Fruit fly (Drosophila melanogaster): ENCODE results near the gene Pcyt2.

Pcyt2 gene

dm6 chr3L:1558178-1558788 is 5.0 kb downstream of the Pcyt2 start, which contains the start of the genes Pex10 and CG12099 (continued):
- TF ChIP-seq CG3281 (GFP tag; optimal IDR thresholded peaks at IDR 0.05): peak; percentile 85
- peak; percentile 76 for TF ChIP-seq pzg (GFP tag; optimal IDR thresholded peaks at IDR 0.05)
- TF ChIP-seq CG15601 (tag; optimal IDR thresholded peaks at IDR 0.05): peak; percentile 84
- TF ChIP-seq tio (GFP tag; optimal IDR thresholded peaks at IDR 0.05): no peak
- no peak for TF ChIP-seq CG9876 (GFP tag; optimal IDR thresholded peaks at IDR 0.05)
- no peak for TF ChIP-seq CG7745 (tag; optimal IDR thresholded peaks at IDR 0.05)
- TF ChIP-seq Poxn (GFP tag; IDR thresholded peaks at IDR 0.05): peak; percentile 73
- peak; percentile 94 for TF ChIP-seq CG12659 (GFP tag; optimal IDR thresholded peaks at IDR 0.05)
- TF ChIP-seq Hey (tag; optimal IDR thresholded peaks at IDR 0.05): no peak
- peak; percentile 88 for TF ChIP-seq HLH3B (GFP tag; IDR thresholded peaks at IDR 0.05)
- no peak for TF ChIP-seq br (optimal IDR thresholded peaks at IDR 0.05)
- peak; percentile 72 for TF ChIP-seq Ravus (GFP tag; IDR thresholded peaks at IDR 0.05)
- peak; percentile 83 for TF ChIP-seq CG16779 (GFP tag; IDR thresholded peaks at IDR 0.05)
- peak; percentile 95 for TF ChIP-seq Ptx1 (GFP tag; IDR thresholded peaks at IDR 0.05)
- TF ChIP-seq Sry-δ (GFP tag; optimal IDR thresholded peaks at IDR 0.05): peak; percentile 87
- peak; percentile 55 for TF ChIP-seq jumu (GFP tag; optimal IDR thresholded peaks at IDR 0.05)
- TF ChIP-seq Awh (GFP tag; IDR thresholded peaks at IDR 0.05): peak; percentile 77
- TF ChIP-seq Antp (GFP tag; optimal IDR thresholded peaks at IDR 0.05): peak; percentile 62
- TF ChIP-seq CG1792 (GFP tag; optimal IDR thresholded peaks at IDR 0.05): peak; percentile 6
- peak; percentile 84 for TF ChIP-seq B-H1 (GFP tag; IDR thresholded peaks at IDR 0.05)
- peak; percentile 87 for TF ChIP-seq CG10209 (GFP tag; optimal IDR thresholded peaks at IDR 0.05)
- TF ChIP-seq dimm (GFP tag; IDR thresholded peaks at IDR 0.05): no peak
- peak; percentile 84 for TF ChIP-seq CG6175 (GFP tag; IDR thresholded peaks at IDR 0.05)
- TF ChIP-seq CG14965 (GFP tag; optimal IDR thresholded peaks at IDR 0.05; ENCODE audit: borderline replicate concordance): no peak
- no peak for TF ChIP-seq CG4360 (GFP tag; IDR thresholded peaks at IDR 0.05)
- peak; percentile 87 for TF ChIP-seq CG14014 (GFP tag; IDR thresholded peaks at IDR 0.05)
- TF ChIP-seq emc (GFP tag; optimal IDR thresholded peaks at IDR 0.05): peak; percentile 21
- peak; percentile 82 for TF ChIP-seq otp (GFP tag; IDR thresholded peaks at IDR 0.05)
- TF ChIP-seq cad (GFP tag; optimal IDR thresholded peaks at IDR 0.05): no peak
- TF ChIP-seq nerfin-2 (GFP tag; IDR thresholded peaks at IDR 0.05; ENCODE audit: partially characterized antibody): peak; percentile 80
- TF ChIP-seq CG4424 (GFP tag; optimal IDR thresholded peaks at IDR 0.05): peak; percentile 91
- peak; percentile 85 for TF ChIP-seq chm (GFP tag; IDR thresholded peaks at IDR 0.05)
- TF ChIP-seq NC2α (GFP tag; optimal IDR thresholded peaks at IDR 0.05): no peak
- TF ChIP-seq Fer1 (GFP tag; optimal IDR thresholded peaks at IDR 0.05): peak; percentile 80
- TF ChIP-seq Jarid2 (GFP tag; optimal IDR thresholded peaks at IDR 0.05): peak; percentile 61
- peak; percentile 99 for TF ChIP-seq Dll (GFP tag; IDR thresholded peaks at IDR 0.05; ENCODE audit: partially characterized antibody)
- TF ChIP-seq Rx (GFP tag; IDR thresholded peaks at IDR 0.05): peak; percentile 83
- TF ChIP-seq mirr (GFP tag; optimal IDR thresholded peaks at IDR 0.05): peak; percentile 79
- TF ChIP-seq CG6791 (GFP tag; IDR thresholded peaks at IDR 0.05; ENCODE audit: partially characterized antibody): peak; percentile 86
- no peak for TF ChIP-seq CG8089 (GFP tag; optimal IDR thresholded peaks at IDR 0.05)
- no peak for TF ChIP-seq sd (tag; optimal IDR thresholded peaks at IDR 0.05)
- TF ChIP-seq ci (GFP tag; IDR thresholded peaks at IDR 0.05): peak; percentile 85
- TF ChIP-seq CG30431 (GFP tag; optimal IDR thresholded peaks at IDR 0.05): peak; percentile 76
- TF ChIP-seq CG12744 (GFP tag; optimal IDR thresholded peaks at IDR 0.05): peak; percentile 28
- peak; percentile 67 for TF ChIP-seq cwo (GFP tag; optimal IDR thresholded peaks at IDR 0.05)
- TF ChIP-seq CG6272 (GFP tag; IDR thresholded peaks at IDR 0.05): peak; percentile 94
- TF ChIP-seq Mes4 (GFP tag; optimal IDR thresholded peaks at IDR 0.05): peak; percentile 37
- TF ChIP-seq Chrac-16 (GFP tag; optimal IDR thresholded peaks at IDR 0.05): peak; percentile 91
- TF ChIP-seq HLHmδ (GFP tag; optimal IDR thresholded peaks at IDR 0.05): no peak
- TF ChIP-seq knrl (GFP tag; IDR thresholded peaks at IDR 0.05; ENCODE audit: partially characterized antibody): peak; percentile 97
- peak; percentile 88 for TF ChIP-seq Abd-B (GFP tag; optimal IDR thresholded peaks at IDR 0.05)

All from whole organism, embryonic.